Fruit fly (Drosophila melanogaster) whole organism, pupa: ENCODE results near the gene Bro.
A peak's percentile ranks its signal among the peaks of the same experiment; 100 is the strongest.

Source experiments
- CG10348 ChIP-seq: fragments of 200-800 bp; sonication (Bioruptor generic); IDR thresholded peaks from 2 replicates; pipeline ENCODE4 v1.3.6; 2022; ENCODE audit warnings: missing biosample characterization, missing genetic modification characterization
- CG12605 ChIP-seq: fragments of 200-800 bp; sonication (Bioruptor generic); IDR thresholded peaks from 2 replicates; pipeline ENCODE4 v1.3.6; 2022; ENCODE audit warnings: missing biosample characterization, missing genetic modification characterization
- CG13204 ChIP-seq: fragments of 200-800 bp; sonication (Bioruptor generic); optimal IDR thresholded peaks from 2 replicates; lab custom pipeline; 2018; ENCODE audit warnings: missing biosample characterization, mild to moderate bottlenecking, missing genetic modification characterization, moderate library complexity
- CG14655 ChIP-seq: fragments of 200-800 bp; sonication (Bioruptor generic); optimal IDR thresholded peaks from 3 replicates; lab custom pipeline; 2017; ENCODE audit warnings: mild to moderate bottlenecking, missing biosample characterization, missing genetic modification reagents, missing genetic modification characterization
- CG15710 ChIP-seq: fragments of 200-800 bp; sonication (Bioruptor generic); optimal IDR thresholded peaks from 2 replicates; lab custom pipeline; 2018; ENCODE audit warnings: missing biosample characterization, mild to moderate bottlenecking, missing genetic modification characterization, moderate library complexity
- CG17806 ChIP-seq: fragments of 200-800 bp; sonication (Bioruptor generic); optimal IDR thresholded peaks from 2 replicates; lab custom pipeline; 2018; ENCODE audit warnings: missing biosample characterization, mild to moderate bottlenecking, missing genetic modification characterization, moderate library complexity
- CG32121 ChIP-seq: fragments of 200-800 bp; sonication (Bioruptor generic); IDR thresholded peaks from 2 replicates; pipeline ENCODE4 v1.3.6; 2022; ENCODE audit warnings: missing biosample characterization, missing genetic modification characterization
- CG34367 ChIP-seq: fragments of 200-800 bp; sonication (Bioruptor generic); optimal IDR thresholded peaks from 2 replicates; lab custom pipeline; 2018; ENCODE audit warnings: missing biosample characterization, mild to moderate bottlenecking, missing genetic modification characterization
- CG4496 ChIP-seq: fragments of 200-800 bp; sonication (Bioruptor generic); IDR thresholded peaks from 3 replicates; pipeline ENCODE4 v1.3.6; 2022; ENCODE audit warnings: missing biosample characterization, missing genetic modification characterization
- CG8159 ChIP-seq: fragments of 200-800 bp; sonication (Bioruptor generic); optimal IDR thresholded peaks from 3 replicates; lab custom pipeline; 2018; ENCODE audit warnings: missing biosample characterization, mild to moderate bottlenecking, missing genetic modification characterization, moderate library complexity
- CG8301 ChIP-seq: fragments of 200-800 bp; sonication (Bioruptor generic); optimal IDR thresholded peaks from 2 replicates; lab custom pipeline; 2018; ENCODE audit warnings: missing biosample characterization, mild to moderate bottlenecking, missing genetic modification characterization
- CG9948 ChIP-seq: fragments of 200-800 bp; sonication (Bioruptor generic); optimal IDR thresholded peaks from 2 replicates; lab custom pipeline; 2018; ENCODE audit warnings: missing biosample characterization, mild to moderate bottlenecking, missing genetic modification characterization, moderate library complexity
- D1 ChIP-seq: fragments of 200-800 bp; sonication (Bioruptor generic); optimal IDR thresholded peaks from 2 replicates; lab custom pipeline; 2018; ENCODE audit warnings: missing biosample characterization, mild to moderate bottlenecking, missing genetic modification characterization, moderate library complexity
- EcR ChIP-seq: fragments of 200-800 bp; sonication (Bioruptor generic); optimal IDR thresholded peaks from 3 replicates; lab custom pipeline; 2019; ENCODE audit warnings: missing biosample characterization, missing genetic modification characterization, mild to moderate bottlenecking, moderate library complexity, missing genetic modification reagents
- Ets98B ChIP-seq: fragments of 200-800 bp; sonication (Bioruptor generic); IDR thresholded peaks from 2 replicates; pipeline ENCODE4 v1.3.6; 2022; ENCODE audit warnings: missing biosample characterization, missing genetic modification characterization
- Pif1A ChIP-seq: fragments of 200-800 bp; sonication (Bioruptor generic); optimal IDR thresholded peaks from 3 replicates; lab custom pipeline; 2016; ENCODE audit warnings: missing biosample characterization, missing genetic modification characterization
- Pif1B ChIP-seq: fragments of 200-800 bp; sonication (Bioruptor generic); optimal IDR thresholded peaks from 3 replicates; lab custom pipeline; 2016; ENCODE audit warnings: missing biosample characterization, missing genetic modification characterization
- Snoo ChIP-seq: fragments of 200-800 bp; sonication (Bioruptor generic); optimal IDR thresholded peaks from 3 replicates; lab custom pipeline; 2017; ENCODE audit warnings: missing biosample characterization, mild to moderate bottlenecking, missing genetic modification characterization, inconsistent platforms
- fd96Ca ChIP-seq: fragments of 200-800 bp; sonication (Bioruptor generic); IDR thresholded peaks from 3 replicates; pipeline ENCODE4 v1.3.6; 2022; ENCODE audit warnings: missing biosample characterization, missing genetic modification characterization
- gl ChIP-seq: fragments of 200-800 bp; sonication (Bioruptor generic); optimal IDR thresholded peaks from 2 replicates; lab custom pipeline; 2018; ENCODE audit warnings: missing biosample characterization, mild to moderate bottlenecking, missing genetic modification characterization
- rn ChIP-seq: fragments of 200-800 bp; sonication (Bioruptor generic); IDR thresholded peaks from 2 replicates; pipeline ENCODE4 v1.3.6; 2022; ENCODE audit warnings: missing biosample characterization, missing genetic modification characterization

Bro gene

DNA sequence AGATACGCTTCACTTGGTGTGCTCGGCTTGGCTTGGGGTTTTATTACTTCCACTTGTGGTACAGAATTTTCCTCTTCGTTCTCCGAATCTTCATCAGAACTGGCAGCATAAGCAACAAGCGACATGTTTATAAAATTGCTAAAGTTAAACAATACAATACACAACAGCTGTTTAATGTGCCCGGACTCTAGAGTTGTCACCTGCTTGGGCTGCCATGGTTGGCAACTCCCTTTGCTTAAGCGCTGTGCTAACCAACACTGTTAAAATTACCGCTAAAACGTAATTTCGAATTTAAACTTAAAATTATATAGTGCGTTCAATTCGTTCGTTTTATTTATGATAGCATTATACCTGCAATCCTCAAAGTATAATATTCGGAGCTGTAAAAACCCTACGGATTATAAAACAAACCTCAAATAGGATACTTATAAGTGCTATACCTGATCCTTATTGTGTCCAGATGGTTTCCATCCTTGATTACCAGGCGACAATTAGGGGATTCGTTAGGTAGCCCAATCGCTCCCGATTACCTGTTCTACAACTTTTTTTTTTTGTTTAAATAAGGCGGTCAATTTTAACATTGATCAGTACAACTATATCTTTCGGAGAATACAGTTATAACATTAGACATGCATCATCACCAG lies at the start of gene Bro, which contains the start of gene CG17249:
Gene Bro, plus strand, starts transcription at position 594 of the 644 bp plus-strand sequence.
Gene CG17249, minus strand, starts transcription at position 189 of the 644 bp plus-strand sequence.
- no peak for TF ChIP-seq CG14655 (GFP tag; lab: Kevin White, UChicago)
- TF ChIP-seq CG15710 (tag; lab: Kevin White, UChicago) = peak; percentile 83

DNA sequence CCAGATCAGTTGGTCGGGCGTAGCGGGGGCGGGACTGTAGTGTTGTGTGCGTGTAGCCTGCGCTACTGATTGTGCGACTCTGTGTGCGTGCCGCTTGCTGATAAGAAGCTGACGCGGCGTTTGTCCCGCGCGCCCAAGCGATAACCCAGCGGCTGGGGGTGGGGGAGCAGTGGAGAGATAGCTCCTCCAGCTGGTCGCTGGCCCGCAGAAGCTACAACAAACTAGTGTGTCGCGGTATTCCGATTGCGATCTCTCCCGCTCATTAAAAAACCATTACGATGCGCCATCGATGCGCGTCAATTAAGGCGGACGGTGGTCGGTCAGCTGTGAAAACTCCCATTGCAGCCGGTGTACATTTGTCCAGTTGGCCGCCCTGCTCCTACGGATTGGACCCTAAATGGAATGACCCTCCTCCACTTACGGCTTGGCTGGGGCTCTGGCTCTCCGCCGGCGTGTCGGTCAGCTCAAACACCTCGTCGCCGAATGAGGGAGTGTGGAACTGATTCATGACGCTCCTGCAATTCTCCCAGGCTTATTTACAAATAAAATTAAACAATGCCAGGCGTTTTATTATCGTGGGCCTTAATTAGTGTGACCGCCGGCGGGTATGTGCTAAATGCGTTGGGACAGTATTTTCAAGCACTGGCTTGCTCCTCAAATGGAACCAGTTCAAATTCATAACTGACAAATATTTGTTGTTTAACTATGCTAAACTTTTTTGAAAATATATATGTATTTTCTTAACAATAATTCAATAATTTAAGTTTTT lies 45.4 kb upstream of the Bro start, which contains the start of gene CG12104:
Gene CG12104, minus strand, starts transcription at position 611 of the 769 bp plus-strand sequence.
- TF ChIP-seq CG32121 (GFP tag; lab: Robert Waterston, UW) = no peak; the same call in 1 of the 2 replicates
- TF ChIP-seq fd96Ca (GFP tag; lab: Robert Waterston, UW) = no peak
- peak; percentile 98 for TF ChIP-seq CG13204
- peak; percentile 0 for TF ChIP-seq CG34367 (tag; lab: Kevin White, UChicago)
- no peak for TF ChIP-seq CG8301 (tag; lab: Kevin White, UChicago)
- peak; percentile 44 for TF ChIP-seq EcR (GFP tag; lab: Kevin White, UChicago)
- 0 out of 2 replicates have a peak, but pooled peaks have one; percentile 5 for TF ChIP-seq Ets98B
- TF ChIP-seq, all 21 proteins: peak for 4

DNA sequence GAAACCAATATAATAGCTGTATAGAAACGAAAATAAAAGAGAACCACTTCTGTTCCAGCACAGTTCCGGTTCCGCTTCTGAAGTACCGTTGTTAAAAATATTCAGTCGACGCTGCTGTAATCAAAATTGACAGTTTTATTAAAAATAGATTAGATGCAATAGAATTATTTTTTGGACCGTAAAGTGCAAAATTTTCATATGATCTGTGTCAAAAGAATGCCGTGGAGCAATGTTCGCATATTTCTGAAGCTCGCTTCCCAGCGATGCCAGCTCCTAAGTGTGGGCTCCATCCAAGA lies 44.9 kb upstream of the Bro start, which contains the start of the genes CG18170 and CG33791:
Gene CG18170, plus strand, starts transcription at position 122 of the 296 bp plus-strand sequence.
Gene CG33791, plus strand, starts transcription at position 122 of the 296 bp plus-strand sequence.
- TF ChIP-seq CG32121 (GFP tag; lab: Robert Waterston, UW) = no peak
- no peak for TF ChIP-seq CG34367 (tag; lab: Kevin White, UChicago)
- no peak for TF ChIP-seq CG14655 (GFP tag; lab: Kevin White, UChicago)
- no peak for TF ChIP-seq EcR (GFP tag; lab: Kevin White, UChicago)
- TF ChIP-seq CG10348 = no peak
- no peak for TF ChIP-seq Ets98B
- TF ChIP-seq CG8159 (tag; lab: Kevin White, UChicago) = no peak
- no peak for TF ChIP-seq CG4496 (GFP tag; lab: Robert Waterston, UW)
- no peak for TF ChIP-seq fd96Ca (GFP tag; lab: Robert Waterston, UW)
- no peak for TF ChIP-seq CG12605
- TF ChIP-seq CG9948 (tag; lab: Kevin White, UChicago) = no peak
- no peak for TF ChIP-seq Pif1B
- no peak for TF ChIP-seq rn
- TF ChIP-seq gl (tag; lab: Kevin White, UChicago) = no peak
- no peak for TF ChIP-seq CG17806 (tag; lab: Kevin White, UChicago)
- TF ChIP-seq CG8301 (tag; lab: Kevin White, UChicago) = no peak

DNA sequence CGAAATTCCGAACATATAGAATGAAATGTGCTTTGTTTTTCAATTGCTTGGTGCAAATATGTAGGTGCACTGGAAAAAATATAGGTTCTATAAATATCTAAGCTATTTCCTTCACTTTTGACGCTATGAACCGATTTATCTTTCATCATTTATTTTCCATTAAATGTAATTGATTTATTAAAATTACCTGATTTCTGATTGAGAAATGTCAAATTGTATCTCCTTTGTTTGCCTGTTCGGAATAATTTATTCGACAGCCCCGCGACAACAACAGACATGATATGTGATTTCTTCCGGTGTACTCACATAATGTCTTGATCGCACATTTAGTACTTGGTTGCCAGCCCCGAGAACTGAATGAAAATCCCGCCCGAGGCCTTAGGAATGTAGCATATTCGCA lies 38.1 kb upstream of the Bro start:
- TF ChIP-seq CG32121 (GFP tag; lab: Robert Waterston, UW) (peak; percentile 45; the same call in 1 of the 2 replicates), CG4496 (GFP tag; lab: Robert Waterston, UW) (peak; percentile 35; the same call in 1 of the 3 replicates), CG34367 (tag; lab: Kevin White, UChicago) (no peak), CG14655 (GFP tag; lab: Kevin White, UChicago) (no peak), Snoo (no peak), CG17806 (tag; lab: Kevin White, UChicago) (no peak), EcR (GFP tag; lab: Kevin White, UChicago) (no peak), CG8301 (tag; lab: Kevin White, UChicago) (peak; percentile 42), Ets98B (no peak), CG15710 (tag; lab: Kevin White, UChicago) (no peak), fd96Ca (GFP tag; lab: Robert Waterston, UW) (0 out of 3 replicates have a peak, but pooled peaks have one; percentile 23), rn (no peak), CG8159 (tag; lab: Kevin White, UChicago) (peak; percentile 40), D1 (tag; lab: Kevin White, UChicago) (no peak), Pif1B (no peak), gl (tag; lab: Kevin White, UChicago) (no peak), CG12605 (no peak), Pif1A (GFP tag; lab: Kevin White, UChicago) (peak; percentile 43), CG10348 (peak; percentile 27; the same call in 1 of the 2 replicates), CG13204 (no peak), CG9948 (tag; lab: Kevin White, UChicago) (no peak)

DNA sequence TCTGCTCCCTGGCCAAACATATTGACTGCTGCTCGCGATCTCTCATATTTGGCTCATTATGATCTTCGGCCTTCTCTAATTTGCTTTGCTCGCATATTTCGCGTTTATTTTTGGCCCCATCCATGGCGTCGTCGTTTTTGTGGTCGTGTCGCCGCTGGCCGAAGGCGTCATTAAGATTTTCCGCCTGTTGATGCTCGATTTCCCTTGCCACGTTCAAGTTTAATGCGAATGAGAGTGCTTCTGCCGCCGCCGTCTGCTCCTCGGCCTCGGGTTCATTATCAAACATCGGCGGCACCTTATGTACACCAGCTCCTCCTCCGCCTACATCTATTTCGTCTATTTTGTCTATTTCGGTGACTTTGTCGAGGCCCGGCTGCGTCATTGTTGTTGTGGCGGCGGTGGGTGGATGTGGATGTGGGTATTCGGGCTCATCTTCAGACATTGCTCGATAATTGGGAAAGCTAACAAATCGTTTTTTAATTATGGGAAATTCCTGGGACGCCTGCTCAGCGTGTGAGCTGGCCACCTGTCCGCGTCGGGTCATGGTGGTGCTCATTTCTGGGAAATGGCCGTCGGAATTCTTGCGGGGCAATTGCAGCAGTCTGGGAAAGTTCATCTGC lies 33.1 kb upstream of the Bro start:
- TF ChIP-seq fd96Ca (GFP tag; lab: Robert Waterston, UW) (no peak), gl (tag; lab: Kevin White, UChicago) (no peak), CG12605 (no peak), EcR (GFP tag; lab: Kevin White, UChicago) (no peak), D1 (tag; lab: Kevin White, UChicago) (no peak), CG9948 (tag; lab: Kevin White, UChicago) (no peak), CG14655 (GFP tag; lab: Kevin White, UChicago) (no peak), Ets98B (no peak), Pif1A (GFP tag; lab: Kevin White, UChicago) (no peak), CG17806 (tag; lab: Kevin White, UChicago) (no peak), CG15710 (tag; lab: Kevin White, UChicago) (no peak), rn (no peak), Snoo (no peak)
- TF ChIP-seq, all 21 proteins: peak for 0
